Worm (Caenorhabditis elegans): Measurements from ENCODE around the gene F47E1.2.

The F47E1.2 gene

ce11 chrX:9053426-9053825, 4.0 kb upstream of the F47E1.2 start:
- TF ChIP-seq unc-62 (GFP tag; optimal IDR thresholded peaks at IDR 0.05), result no peak

ce11 chrX:9062523-9062922, 5.1 kb downstream of the F47E1.2 start, which contains the start of gene F47E1.4:
Gene F47E1.4, plus strand, starts transcription at chrX:9062823.
- TF ChIP-seq unc-62 (GFP tag; optimal IDR thresholded peaks at IDR 0.05), result no peak

DNA sequence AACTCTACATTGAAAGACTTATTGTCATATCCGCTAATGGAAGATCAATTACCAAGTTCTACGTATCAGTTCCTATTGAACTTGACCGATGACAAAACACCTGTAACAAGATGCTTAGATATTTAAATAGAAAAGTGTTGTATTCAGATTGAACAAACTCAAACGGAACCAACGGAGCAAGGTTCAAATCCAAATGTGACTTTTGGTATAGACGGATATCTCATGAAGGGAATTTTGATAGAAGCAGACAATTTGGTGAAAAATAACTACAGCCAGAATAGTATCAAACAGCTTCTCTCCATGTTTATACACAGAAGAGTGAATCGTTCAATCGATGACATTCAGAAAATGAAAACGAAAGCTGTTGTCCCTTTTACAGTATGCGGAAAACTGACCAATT, 6.0 kb downstream of the F47E1.2 start:
- TF ChIP-seq unc-62 (GFP tag; optimal IDR thresholded peaks at IDR 0.05), result no peak

DNA sequence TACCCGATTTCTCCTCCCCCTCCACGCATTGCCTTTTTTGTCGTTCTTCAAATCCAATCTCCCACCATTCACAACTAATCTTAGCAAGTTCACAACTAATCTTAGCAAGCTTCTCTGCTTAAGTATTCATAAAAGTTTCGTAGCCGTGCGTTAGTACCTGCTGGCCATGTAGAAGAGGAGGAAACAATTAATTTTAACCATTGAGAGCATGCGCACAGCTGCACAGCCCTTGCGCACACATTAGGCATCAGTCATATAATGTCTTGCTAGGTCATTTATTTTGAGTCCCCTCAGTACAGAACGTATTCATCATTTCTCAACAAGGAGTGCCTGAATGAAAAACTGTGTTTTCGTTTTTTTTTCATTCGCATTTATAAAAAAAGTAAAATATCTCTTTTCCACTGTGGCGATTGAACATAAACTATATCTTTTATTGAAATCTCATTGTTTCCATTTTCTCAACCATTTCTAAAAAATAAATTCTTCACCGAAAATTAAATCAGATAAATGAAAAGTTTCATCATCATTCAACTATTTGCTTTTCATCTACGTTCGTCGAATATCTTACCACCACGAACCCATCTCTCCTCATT, 9.9 kb downstream of the F47E1.2 start:
- no peak for TF ChIP-seq unc-62 (GFP tag; optimal IDR thresholded peaks at IDR 0.05)

DNA sequence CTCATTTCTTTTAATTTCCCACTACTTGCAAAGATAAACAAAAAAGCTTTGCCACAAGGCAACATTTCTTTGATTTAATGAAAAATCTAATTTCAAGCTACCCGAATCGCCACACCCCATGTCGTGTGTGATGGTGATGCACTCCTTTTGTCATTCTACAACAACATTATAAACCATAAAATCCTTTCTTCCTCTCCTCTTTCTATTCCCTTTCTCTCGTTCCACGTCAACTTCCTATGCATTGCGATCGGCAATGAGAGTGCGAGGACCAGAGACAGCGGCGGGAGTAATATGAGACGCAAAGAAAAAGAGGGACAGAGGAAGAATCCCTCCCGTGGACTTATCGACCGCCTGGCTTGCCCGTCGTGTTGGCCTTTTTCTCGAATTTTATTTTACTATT, 10.6 kb downstream of the F47E1.2 start:
- TF ChIP-seq unc-62 (GFP tag; optimal IDR thresholded peaks at IDR 0.05), result no peak

ce11 chrX:9069070-9069469, 11.6 kb downstream of the F47E1.2 start:
- no peak for TF ChIP-seq unc-62 (GFP tag; optimal IDR thresholded peaks at IDR 0.05)

DNA sequence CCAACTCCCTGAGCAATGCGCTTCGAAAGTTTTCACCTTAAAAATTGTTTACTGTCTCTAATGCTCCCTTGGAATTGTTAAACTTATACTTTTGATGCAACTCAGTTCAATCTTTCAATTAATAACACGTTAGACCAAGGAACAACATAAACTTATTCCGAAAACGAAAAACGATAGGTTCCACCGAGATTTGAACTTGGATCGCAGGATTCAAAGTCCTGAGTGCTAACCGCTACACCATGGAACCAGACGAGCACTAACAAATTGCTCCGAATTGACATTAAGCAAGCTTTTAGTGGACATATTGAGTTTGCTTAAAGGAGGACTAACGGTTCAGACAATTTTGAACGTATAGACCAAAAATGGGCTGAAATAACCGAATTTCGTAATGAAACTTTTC, 17.0 kb downstream of the F47E1.2 start:
- no peak for TF ChIP-seq unc-62 (GFP tag; optimal IDR thresholded peaks at IDR 0.05)

ce11 chrX:9076886-9077285, 19.4 kb downstream of the F47E1.2 start, which contains the start of gene F47E1.1:
Gene F47E1.1, plus strand, starts transcription at chrX:9077186.
- TF ChIP-seq unc-62 (GFP tag; optimal IDR thresholded peaks at IDR 0.05), result no peak

ce11 chrX:9078149-9078548, 20.7 kb downstream of the F47E1.2 start:
- TF ChIP-seq unc-62 (GFP tag; optimal IDR thresholded peaks at IDR 0.05), result no peak

- no peak for TF ChIP-seq unc-62 (GFP tag; optimal IDR thresholded peaks at IDR 0.05)
Observed at ce11 chrX:9081212-9081611, 23.8 kb downstream of the F47E1.2 start.

DNA sequence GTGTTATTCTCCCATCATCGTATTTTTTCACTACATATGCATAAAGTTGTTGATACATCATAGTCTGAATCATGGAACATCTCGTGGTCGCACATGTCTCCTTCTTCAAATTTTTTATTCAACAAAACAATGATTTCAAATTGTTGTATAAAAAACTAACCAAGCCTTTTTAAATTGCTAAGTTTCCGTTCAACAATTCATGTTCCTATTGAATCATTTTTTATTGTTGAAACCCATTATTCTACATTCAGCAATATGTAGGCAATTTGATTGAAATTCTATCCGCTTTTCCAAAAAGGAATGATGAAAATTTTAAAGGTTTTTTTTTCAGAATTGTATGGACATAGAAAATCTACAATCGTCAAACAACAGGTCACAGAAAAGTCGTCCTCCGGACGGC, 25.2 kb downstream of the F47E1.2 start, which contains the start of gene ajm-1:
Gene ajm-1 (plus strand): TSS at position 301 of the 400 bp plus-strand sequence.
- no peak for TF ChIP-seq unc-62 (GFP tag; optimal IDR thresholded peaks at IDR 0.05)

- no peak for TF ChIP-seq unc-62 (GFP tag; optimal IDR thresholded peaks at IDR 0.05)
Observed at ce11 chrX:9085864-9086263, 28.4 kb downstream of the F47E1.2 start.

ce11 chrX:9088620-9089019, 31.2 kb downstream of the F47E1.2 start:
- TF ChIP-seq unc-62 (GFP tag; optimal IDR thresholded peaks at IDR 0.05), result no peak

DNA sequence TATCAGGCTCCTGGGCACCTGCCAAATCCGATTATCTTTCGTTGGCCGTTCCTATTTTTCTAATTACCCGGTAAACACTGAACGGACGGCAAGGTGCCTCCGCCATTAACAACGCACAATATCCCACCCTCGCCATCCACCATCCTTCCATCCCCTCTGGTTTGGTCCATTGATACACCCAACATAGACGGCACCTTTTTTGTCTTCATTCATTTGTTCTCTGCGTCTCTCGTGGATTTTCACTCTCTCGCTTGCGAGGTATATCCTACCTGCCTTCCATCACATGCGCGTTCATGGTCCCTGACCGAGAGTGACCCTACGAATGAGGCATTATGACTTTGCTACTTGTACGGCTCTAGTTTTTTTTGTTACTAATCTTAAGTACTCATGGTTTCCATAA, 32.1 kb downstream of the F47E1.2 start:
- no peak for TF ChIP-seq unc-62 (GFP tag; optimal IDR thresholded peaks at IDR 0.05)

DNA sequence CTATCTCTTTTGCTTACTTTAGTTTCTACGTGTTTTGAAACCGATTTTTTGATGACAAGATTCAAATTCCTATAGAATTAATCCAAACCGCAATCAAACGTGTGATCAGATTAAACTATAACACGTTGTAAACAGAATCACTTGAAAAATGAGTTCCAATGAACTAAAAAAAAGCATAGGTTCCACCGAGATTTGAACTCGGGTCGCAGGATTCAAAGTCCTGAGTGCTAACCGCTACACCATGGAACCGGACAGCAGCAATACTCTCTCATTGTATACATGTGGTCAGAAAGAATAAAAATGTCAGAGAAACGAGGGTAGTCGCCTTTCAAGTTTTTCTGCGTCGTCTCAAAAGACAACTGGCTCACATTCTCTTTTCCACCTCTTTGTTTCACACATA, 33.9 kb downstream of the F47E1.2 start:
- TF ChIP-seq unc-62 (GFP tag; optimal IDR thresholded peaks at IDR 0.05), result no peak

- TF ChIP-seq unc-62 (GFP tag; optimal IDR thresholded peaks at IDR 0.05), result no peak
Observed at ce11 chrX:9091873-9092272, 34.4 kb downstream of the F47E1.2 start.

- no peak for TF ChIP-seq unc-62 (GFP tag; optimal IDR thresholded peaks at IDR 0.05)
Observed at ce11 chrX:9096861-9097260, 39.4 kb downstream of the F47E1.2 start.

DNA sequence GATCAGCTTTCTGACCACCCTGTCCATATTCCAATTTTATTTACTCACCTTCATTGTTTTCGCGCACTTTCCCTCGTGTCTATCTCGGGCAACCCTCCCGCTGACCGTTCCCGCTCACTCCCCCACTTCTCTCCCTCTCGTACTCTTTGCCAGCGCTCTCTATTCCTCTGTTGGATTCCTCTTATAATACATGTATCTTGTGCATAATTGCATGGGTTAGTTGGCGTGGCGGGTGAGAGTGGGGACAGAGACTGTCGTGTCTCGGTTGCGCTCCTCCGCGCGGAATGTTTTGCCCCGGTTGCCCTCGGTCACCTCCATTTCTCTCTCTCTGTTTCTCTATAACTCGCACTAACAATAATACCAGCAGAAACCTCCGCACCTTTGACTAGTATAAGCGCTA, 44.7 kb downstream of the F47E1.2 start:
- no peak for TF ChIP-seq unc-62 (GFP tag; optimal IDR thresholded peaks at IDR 0.05)
